Worm (Caenorhabditis elegans) whole organism, L1 larva: Measurements from ENCODE around the gene ostb-1.

Source experiments
- ama-1 ChIP-seq: fragments of 150-350 bp; optimal IDR thresholded peaks from 2 replicates; lab custom pipeline; 2014
- ceh-8 ChIP-seq: fragments of 200-800 bp; sonication (Bioruptor generic); optimal IDR thresholded peaks from 2 replicates; lab custom pipeline; 2018; ENCODE audit warnings: mild to moderate bottlenecking, missing genetic modification characterization, moderate library complexity, missing compliant biosample characterization
- egl-27 ChIP-seq, 2 experiments: fragments of 150-350 bp in 1 of 2; sonication (generic microtip); optimal IDR thresholded peaks; 3 replicates each; lab custom pipeline; 2017 to 2018; ENCODE audit warnings: missing biosample characterization in 2 of 2, missing genetic modification characterization in 2 of 2, missing genetic modification reagents in 2 of 2
- elt-2 ChIP-seq: sonication (generic microtip); optimal IDR thresholded peaks from 2 replicates; lab custom pipeline; 2016; ENCODE audit warnings: missing genetic modification characterization, mild to moderate bottlenecking, inconsistent platforms, missing compliant biosample characterization, missing genetic modification reagents
- fos-1 ChIP-seq: fragments of 150-350 bp; optimal IDR thresholded peaks from 2 replicates; lab custom pipeline; 2014; ENCODE audit warnings: missing biosample characterization, missing genetic modification characterization
- hpl-2 ChIP-seq: fragments of 150-350 bp; optimal IDR thresholded peaks from 2 replicates; lab custom pipeline; 2014; ENCODE audit warnings: missing biosample characterization, missing genetic modification reagents, missing genetic modification characterization
- lin-35 ChIP-seq, 2 experiments: fragments of 150-350 bp; optimal IDR thresholded peaks; 2 replicates each; lab custom pipeline; 2014; ENCODE audit warnings: missing biosample characterization in 2 of 2, missing genetic modification characterization in 2 of 2, missing genetic modification reagents in 2 of 2
- lin-39 ChIP-seq: fragments of 150-350 bp; optimal IDR thresholded peaks from 2 replicates; lab custom pipeline; 2014; ENCODE audit warnings: missing biosample characterization, missing genetic modification reagents, missing genetic modification characterization
- nhr-11 ChIP-seq: fragments of 150-350 bp; optimal IDR thresholded peaks from 2 replicates; lab custom pipeline; 2014; ENCODE audit warnings: missing biosample characterization, missing genetic modification characterization
- unc-130 ChIP-seq: fragments of 150-350 bp; optimal IDR thresholded peaks from 2 replicates; lab custom pipeline; 2017; ENCODE audit warnings: missing biosample characterization, missing genetic modification characterization, inconsistent platforms

ce11 chrII:7858101-7858500, 6.2 kb upstream of the ostb-1 start, which contains the start of gene sds-22:
- TF ChIP-seq fos-1, result no peak
- TF ChIP-seq egl-27 (tag; optimal IDR thresholded peaks at IDR 0.05; lab: Kevin White, UChicago), result no peak
- TF ChIP-seq lin-35 (GFP tag; optimal IDR thresholded peaks at IDR 0.05; lab: Kevin White, UChicago), result no peak
- no peak for TF ChIP-seq lin-39 (tag; lab: Kevin White, UChicago)
- TF ChIP-seq elt-2 (tag; lab: Kevin White, UChicago), result no peak
- no peak for TF ChIP-seq ama-1
- no peak for TF ChIP-seq nhr-11 (tag; lab: Kevin White, UChicago)
- TF ChIP-seq unc-130 (tag; lab: Kevin White, UChicago), result no peak
- TF ChIP-seq ceh-8 (GFP tag; lab: Kevin White, UChicago), result no peak
- TF ChIP-seq hpl-2 (GFP tag; lab: Kevin White, UChicago), result no peak
